Worm (Caenorhabditis elegans): ENCODE results near the gene F56B3.2.

F56B3.2 gene

ce11 chrIV:768312-768711, at the start of gene F56B3.2:
Gene F56B3.2, minus strand, starts transcription at chrIV:768584.
- no peak for TF ChIP-seq dao-5 (tag; optimal IDR thresholded peaks at IDR 0.05)
- no peak for TF ChIP-seq W03F9.2 (tag; optimal IDR thresholded peaks at IDR 0.05)
- TF ChIP-seq him-1 (tag; optimal IDR thresholded peaks at IDR 0.05): no peak

- no peak for TF ChIP-seq W03F9.2 (tag; optimal IDR thresholded peaks at IDR 0.05)
- no peak for TF ChIP-seq him-1 (tag; optimal IDR thresholded peaks at IDR 0.05)
- TF ChIP-seq dao-5 (tag; optimal IDR thresholded peaks at IDR 0.05): no peak
Observed at ce11 chrIV:817879-818278, 49.5 kb upstream of the F56B3.2 start.

- no peak for TF ChIP-seq dao-5 (tag; optimal IDR thresholded peaks at IDR 0.05)
- TF ChIP-seq W03F9.2 (tag; optimal IDR thresholded peaks at IDR 0.05): no peak
- TF ChIP-seq him-1 (tag; optimal IDR thresholded peaks at IDR 0.05): no peak
Observed at ce11 chrIV:807027-807516, 38.7 kb upstream of the F56B3.2 start, which contains the start of gene Y55F3BL.6. Gene Y55F3BL.6, minus strand, starts transcription at chrIV:807077.

- TF ChIP-seq dao-5 (tag; optimal IDR thresholded peaks at IDR 0.05) (no peak), him-1 (tag; optimal IDR thresholded peaks at IDR 0.05) (no peak), W03F9.2 (tag; optimal IDR thresholded peaks at IDR 0.05) (no peak)
Observed at ce11 chrIV:805693-806092, 37.3 kb upstream of the F56B3.2 start.

- TF ChIP-seq him-1 (tag; optimal IDR thresholded peaks at IDR 0.05) (no peak), dao-5 (tag; optimal IDR thresholded peaks at IDR 0.05) (no peak), W03F9.2 (tag; optimal IDR thresholded peaks at IDR 0.05) (no peak)
Observed at ce11 chrIV:804802-805201, 36.4 kb upstream of the F56B3.2 start, which contains the start of gene Y55F3BL.4. Gene Y55F3BL.4, plus strand, starts transcription at chrIV:805102.

- no peak for TF ChIP-seq W03F9.2 (tag; optimal IDR thresholded peaks at IDR 0.05)
- no peak for TF ChIP-seq him-1 (tag; optimal IDR thresholded peaks at IDR 0.05)
- TF ChIP-seq dao-5 (tag; optimal IDR thresholded peaks at IDR 0.05): no peak
Observed at ce11 chrIV:801162-801561, 32.8 kb upstream of the F56B3.2 start.

ce11 chrIV:800518-800917, 32.1 kb upstream of the F56B3.2 start, which contains the start of gene mrpl-46:
Gene mrpl-46, plus strand, starts transcription at chrIV:800818.
- TF ChIP-seq dao-5 (tag; optimal IDR thresholded peaks at IDR 0.05) (no peak), him-1 (tag; optimal IDR thresholded peaks at IDR 0.05) (no peak), W03F9.2 (tag; optimal IDR thresholded peaks at IDR 0.05) (no peak)

- no peak for TF ChIP-seq dao-5 (tag; optimal IDR thresholded peaks at IDR 0.05)
- TF ChIP-seq W03F9.2 (tag; optimal IDR thresholded peaks at IDR 0.05): peak; percentile 80
- peak; percentile 6 for TF ChIP-seq him-1 (tag; optimal IDR thresholded peaks at IDR 0.05)
Observed at ce11 chrIV:796521-797073, 28.2 kb upstream of the F56B3.2 start, which contains the start of the genes F56B3.11 and ech-5. Gene F56B3.11, minus strand, starts transcription at chrIV:796571. Gene ech-5, plus strand, starts transcription at chrIV:797023.

- TF ChIP-seq him-1 (tag; optimal IDR thresholded peaks at IDR 0.05) (no peak), W03F9.2 (tag; optimal IDR thresholded peaks at IDR 0.05) (no peak), dao-5 (tag; optimal IDR thresholded peaks at IDR 0.05) (no peak)
Observed at ce11 chrIV:795383-795872, 27.0 kb upstream of the F56B3.2 start, which contains the start of gene skr-18. Gene skr-18, minus strand, starts transcription at chrIV:795433.

ce11 chrIV:794275-794674, 25.9 kb upstream of the F56B3.2 start, which contains the start of gene F56B3.4:
Gene F56B3.4, minus strand, starts transcription at chrIV:794275.
- TF ChIP-seq him-1 (tag; optimal IDR thresholded peaks at IDR 0.05) (no peak), W03F9.2 (tag; optimal IDR thresholded peaks at IDR 0.05) (no peak), dao-5 (tag; optimal IDR thresholded peaks at IDR 0.05) (no peak)

ce11 chrIV:787755-788154, 19.4 kb upstream of the F56B3.2 start, which contains the start of gene F56B3.6:
Gene F56B3.6, plus strand, starts transcription at chrIV:788055.
- TF ChIP-seq dao-5 (tag; optimal IDR thresholded peaks at IDR 0.05) (no peak), W03F9.2 (tag; optimal IDR thresholded peaks at IDR 0.05) (no peak), him-1 (tag; optimal IDR thresholded peaks at IDR 0.05) (no peak)

ce11 chrIV:782393-782792, 14.0 kb upstream of the F56B3.2 start:
- TF ChIP-seq dao-5 (tag; optimal IDR thresholded peaks at IDR 0.05) (no peak), W03F9.2 (tag; optimal IDR thresholded peaks at IDR 0.05) (no peak), him-1 (tag; optimal IDR thresholded peaks at IDR 0.05) (no peak)

- TF ChIP-seq him-1 (tag; optimal IDR thresholded peaks at IDR 0.05) (no peak), dao-5 (tag; optimal IDR thresholded peaks at IDR 0.05) (no peak), W03F9.2 (tag; optimal IDR thresholded peaks at IDR 0.05) (no peak)
Observed at ce11 chrIV:778484-778883, 10.1 kb upstream of the F56B3.2 start, which contains the start of gene ugt-52. Gene ugt-52, plus strand, starts transcription at chrIV:778784.

ce11 chrIV:773580-773979, 5.2 kb upstream of the F56B3.2 start:
- TF ChIP-seq him-1 (tag; optimal IDR thresholded peaks at IDR 0.05): no peak
- TF ChIP-seq W03F9.2 (tag; optimal IDR thresholded peaks at IDR 0.05): no peak
- TF ChIP-seq dao-5 (tag; optimal IDR thresholded peaks at IDR 0.05): no peak

All from whole organism, L4/young adult.